Fruit fly (Drosophila melanogaster) whole organism, pupa: Measurements from ENCODE around the gene Pp2A-29B.

Source experiments
- CG10348 ChIP-seq: fragments of 200-800 bp; sonication (Bioruptor generic); IDR thresholded peaks from 2 replicates; pipeline ENCODE4 v1.3.6; 2022; ENCODE audit warnings: missing biosample characterization, missing genetic modification characterization
- CG12605 ChIP-seq: fragments of 200-800 bp; sonication (Bioruptor generic); IDR thresholded peaks from 2 replicates; pipeline ENCODE4 v1.3.6; 2022; ENCODE audit warnings: missing biosample characterization, missing genetic modification characterization
- CG13204 ChIP-seq: fragments of 200-800 bp; sonication (Bioruptor generic); optimal IDR thresholded peaks from 2 replicates; lab custom pipeline; 2018; ENCODE audit warnings: missing biosample characterization, mild to moderate bottlenecking, missing genetic modification characterization, moderate library complexity
- CG14655 ChIP-seq: fragments of 200-800 bp; sonication (Bioruptor generic); optimal IDR thresholded peaks from 3 replicates; lab custom pipeline; 2017; ENCODE audit warnings: mild to moderate bottlenecking, missing biosample characterization, missing genetic modification reagents, missing genetic modification characterization
- CG15710 ChIP-seq: fragments of 200-800 bp; sonication (Bioruptor generic); optimal IDR thresholded peaks from 2 replicates; lab custom pipeline; 2018; ENCODE audit warnings: missing biosample characterization, mild to moderate bottlenecking, missing genetic modification characterization, moderate library complexity
- CG17806 ChIP-seq: fragments of 200-800 bp; sonication (Bioruptor generic); optimal IDR thresholded peaks from 2 replicates; lab custom pipeline; 2018; ENCODE audit warnings: missing biosample characterization, mild to moderate bottlenecking, missing genetic modification characterization, moderate library complexity
- CG32121 ChIP-seq: fragments of 200-800 bp; sonication (Bioruptor generic); IDR thresholded peaks from 2 replicates; pipeline ENCODE4 v1.3.6; 2022; ENCODE audit warnings: missing biosample characterization, missing genetic modification characterization
- CG34367 ChIP-seq: fragments of 200-800 bp; sonication (Bioruptor generic); optimal IDR thresholded peaks from 2 replicates; lab custom pipeline; 2018; ENCODE audit warnings: missing biosample characterization, mild to moderate bottlenecking, missing genetic modification characterization
- CG4496 ChIP-seq: fragments of 200-800 bp; sonication (Bioruptor generic); IDR thresholded peaks from 3 replicates; pipeline ENCODE4 v1.3.6; 2022; ENCODE audit warnings: missing biosample characterization, missing genetic modification characterization
- CG8159 ChIP-seq: fragments of 200-800 bp; sonication (Bioruptor generic); optimal IDR thresholded peaks from 3 replicates; lab custom pipeline; 2018; ENCODE audit warnings: missing biosample characterization, mild to moderate bottlenecking, missing genetic modification characterization, moderate library complexity
- CG8301 ChIP-seq: fragments of 200-800 bp; sonication (Bioruptor generic); optimal IDR thresholded peaks from 2 replicates; lab custom pipeline; 2018; ENCODE audit warnings: missing biosample characterization, mild to moderate bottlenecking, missing genetic modification characterization
- CG9948 ChIP-seq: fragments of 200-800 bp; sonication (Bioruptor generic); optimal IDR thresholded peaks from 2 replicates; lab custom pipeline; 2018; ENCODE audit warnings: missing biosample characterization, mild to moderate bottlenecking, missing genetic modification characterization, moderate library complexity
- D1 ChIP-seq: fragments of 200-800 bp; sonication (Bioruptor generic); optimal IDR thresholded peaks from 2 replicates; lab custom pipeline; 2018; ENCODE audit warnings: missing biosample characterization, mild to moderate bottlenecking, missing genetic modification characterization, moderate library complexity
- EcR ChIP-seq: fragments of 200-800 bp; sonication (Bioruptor generic); optimal IDR thresholded peaks from 3 replicates; lab custom pipeline; 2019; ENCODE audit warnings: missing biosample characterization, missing genetic modification characterization, mild to moderate bottlenecking, moderate library complexity, missing genetic modification reagents
- Ets98B ChIP-seq: fragments of 200-800 bp; sonication (Bioruptor generic); IDR thresholded peaks from 2 replicates; pipeline ENCODE4 v1.3.6; 2022; ENCODE audit warnings: missing biosample characterization, missing genetic modification characterization
- Pif1A ChIP-seq: fragments of 200-800 bp; sonication (Bioruptor generic); optimal IDR thresholded peaks from 3 replicates; lab custom pipeline; 2016; ENCODE audit warnings: missing biosample characterization, missing genetic modification characterization
- Pif1B ChIP-seq: fragments of 200-800 bp; sonication (Bioruptor generic); optimal IDR thresholded peaks from 3 replicates; lab custom pipeline; 2016; ENCODE audit warnings: missing biosample characterization, missing genetic modification characterization
- Snoo ChIP-seq: fragments of 200-800 bp; sonication (Bioruptor generic); optimal IDR thresholded peaks from 3 replicates; lab custom pipeline; 2017; ENCODE audit warnings: missing biosample characterization, mild to moderate bottlenecking, missing genetic modification characterization, inconsistent platforms
- fd96Ca ChIP-seq: fragments of 200-800 bp; sonication (Bioruptor generic); IDR thresholded peaks from 3 replicates; pipeline ENCODE4 v1.3.6; 2022; ENCODE audit warnings: missing biosample characterization, missing genetic modification characterization
- gl ChIP-seq: fragments of 200-800 bp; sonication (Bioruptor generic); optimal IDR thresholded peaks from 2 replicates; lab custom pipeline; 2018; ENCODE audit warnings: missing biosample characterization, mild to moderate bottlenecking, missing genetic modification characterization

Gene Pp2A-29B

dm6 chr2L:8365701-8366643, at the start of gene Pp2A-29B:
TSS of gene Pp2A-29B (plus strand) at chr2L:8366038.
- 0 out of 3 replicates have a peak, but pooled peaks have one; percentile 15 for TF ChIP-seq fd96Ca (GFP tag; lab: Robert Waterston, UW)
- no peak for TF ChIP-seq CG17806 (tag; lab: Kevin White, UChicago)
- peak; percentile 32 for TF ChIP-seq CG8159 (tag; lab: Kevin White, UChicago)
- TF ChIP-seq CG13204 (GFP tag; lab: Kevin White, UChicago), result no peak
- TF ChIP-seq gl (tag; lab: Kevin White, UChicago), result no peak
- peak; percentile 13 for TF ChIP-seq CG15710 (tag; lab: Kevin White, UChicago)
- TF ChIP-seq CG8301 (tag; lab: Kevin White, UChicago), result no peak
- peak; percentile 4 for TF ChIP-seq Pif1A (GFP tag; lab: Kevin White, UChicago)

DNA sequence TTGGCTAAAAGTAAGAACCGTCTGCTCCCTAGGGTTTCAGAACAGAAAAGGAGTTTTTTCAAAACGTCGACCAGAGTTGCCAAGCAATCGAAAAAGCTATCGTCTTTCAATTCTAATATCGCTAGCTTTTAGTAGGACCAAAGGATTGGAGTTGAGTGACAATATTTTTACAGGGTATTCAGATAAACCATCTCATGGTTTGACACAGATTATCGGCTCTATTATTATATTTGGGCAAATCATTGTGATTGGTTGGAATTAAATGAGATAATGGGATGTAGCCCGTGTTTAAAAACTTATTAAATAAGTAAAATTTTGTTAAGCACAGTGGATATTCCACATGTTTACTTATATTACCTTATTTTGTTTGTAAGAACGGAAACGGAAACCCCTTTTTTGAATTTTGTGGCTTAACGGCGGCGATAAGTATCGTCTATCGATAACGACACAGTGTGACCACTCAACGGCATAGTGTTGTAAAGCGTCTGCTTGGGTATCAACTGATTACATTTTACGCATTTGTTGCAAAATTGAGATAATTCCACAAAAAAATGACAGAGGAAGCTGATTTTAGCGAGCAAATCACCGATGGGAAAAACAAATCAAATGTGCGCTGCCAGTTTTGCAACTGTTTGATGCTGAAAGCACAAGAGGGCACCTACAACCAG, 45.8 kb upstream of the Pp2A-29B start, which contains the start of the genes mtsh and strat:
mtsh (minus strand) TSS at position 51 of the 668 bp plus-strand sequence.
strat (plus strand) TSS at position 471 of the 668 bp plus-strand sequence.
- no peak for TF ChIP-seq CG8301 (tag; lab: Kevin White, UChicago)
- peak; percentile 23 for TF ChIP-seq CG15710 (tag; lab: Kevin White, UChicago)
- peak; percentile 22 for TF ChIP-seq Snoo (tag; lab: Kevin White, UChicago)
- TF ChIP-seq CG17806 (tag; lab: Kevin White, UChicago), result peak; percentile 34
- peak; percentile 76 for TF ChIP-seq CG4496
- peak; percentile 41 for TF ChIP-seq gl (tag; lab: Kevin White, UChicago)
- TF ChIP-seq CG34367 (tag; lab: Kevin White, UChicago), result peak; percentile 3
- TF ChIP-seq CG13204 (GFP tag; lab: Kevin White, UChicago), result no peak

DNA sequence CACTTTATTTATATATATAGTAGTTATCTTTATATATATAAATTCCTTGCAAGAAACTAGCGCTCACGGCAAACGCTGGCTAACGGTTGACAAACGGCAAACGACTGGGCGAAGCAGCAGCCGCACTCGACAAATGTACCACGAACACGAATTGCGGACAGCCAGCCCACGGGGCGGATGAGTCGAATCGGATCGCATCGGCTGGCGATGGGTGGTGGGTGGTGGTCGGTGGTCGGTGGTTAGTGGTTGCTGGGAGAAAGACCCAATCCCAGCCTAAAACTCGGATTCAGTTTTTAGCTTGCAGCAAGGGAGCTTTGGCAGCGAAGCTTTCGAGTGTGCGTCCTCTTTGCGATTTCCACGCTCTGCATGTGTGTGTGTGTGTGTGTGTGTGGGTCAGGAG, 40.7 kb upstream of the Pp2A-29B start, which contains the start of gene CG7781:
CG7781 (minus strand) TSS at position 260 of the 400 bp plus-strand sequence.
- TF ChIP-seq Pif1B (GFP tag; lab: Kevin White, UChicago) (no peak), fd96Ca (GFP tag; lab: Robert Waterston, UW) (0 out of 3 replicates have a peak, but pooled peaks have one; percentile 10), D1 (tag; lab: Kevin White, UChicago) (no peak), CG13204 (GFP tag; lab: Kevin White, UChicago) (no peak), CG4496 (peak; percentile 51; the same call in 2 of the 3 replicates), CG34367 (tag; lab: Kevin White, UChicago) (no peak), gl (tag; lab: Kevin White, UChicago) (no peak), Snoo (tag; lab: Kevin White, UChicago) (no peak), Ets98B (GFP tag; lab: Robert Waterston, UW) (peak; percentile 46; the same call in 1 of the 2 replicates), CG14655 (GFP tag; lab: Kevin White, UChicago) (no peak), CG17806 (tag; lab: Kevin White, UChicago) (no peak), CG12605 (GFP tag; lab: Robert Waterston, UW) (0 out of 2 replicates have a peak, but pooled peaks have one; percentile 28), CG10348 (no peak), EcR (GFP tag; lab: Kevin White, UChicago) (no peak)

- TF ChIP-seq CG17806 (tag; lab: Kevin White, UChicago) (peak; percentile 4), Ets98B (GFP tag; lab: Robert Waterston, UW) (no peak), CG9948 (peak; percentile 0), CG4496 (0 out of 3 replicates have a peak, but pooled peaks have one; percentile 46), CG32121 (0 out of 2 replicates have a peak, but pooled peaks have one; percentile 35), CG15710 (tag; lab: Kevin White, UChicago) (peak; percentile 1), gl (tag; lab: Kevin White, UChicago) (no peak), CG8159 (tag; lab: Kevin White, UChicago) (peak; percentile 37), CG12605 (GFP tag; lab: Robert Waterston, UW) (peak; percentile 28; the same call in 1 of the 2 replicates)
- TF ChIP-seq, all 21 proteins: peak for 7
Observed at dm6 chr2L:8326414-8327271, 39.2 kb upstream of the Pp2A-29B start.

- TF ChIP-seq EcR (GFP tag; lab: Kevin White, UChicago), result no peak
- TF ChIP-seq Ets98B (GFP tag; lab: Robert Waterston, UW), result no peak
- no peak for TF ChIP-seq Pif1A (GFP tag; lab: Kevin White, UChicago)
- no peak for TF ChIP-seq CG8301 (tag; lab: Kevin White, UChicago)
- no peak for TF ChIP-seq Pif1B (GFP tag; lab: Kevin White, UChicago)
- TF ChIP-seq CG34367 (tag; lab: Kevin White, UChicago), result no peak
- no peak for TF ChIP-seq CG8159 (tag; lab: Kevin White, UChicago)
- no peak for TF ChIP-seq CG9948
Observed at dm6 chr2L:8327272-8327555, 38.6 kb upstream of the Pp2A-29B start, which contains the start of gene CG14275. TSS of gene CG14275 (plus strand) at chr2L:8327456.
